Worm (Caenorhabditis elegans) whole organism, L1 larva: ENCODE results near the gene F31D4.5.

ENCODE experiments used
- C04F5.9 ChIP-seq: sonication (generic microtip); optimal IDR thresholded peaks from 2 replicates; lab custom pipeline; 2016; ENCODE audit warnings: missing genetic modification characterization, missing compliant biosample characterization
- C16A3.4 ChIP-seq: fragments of 150-350 bp; optimal IDR thresholded peaks from 2 replicates; lab custom pipeline; 2014; ENCODE audit warnings: missing biosample characterization, missing genetic modification characterization
- C34B4.2 ChIP-seq: sonication (generic microtip); optimal IDR thresholded peaks from 2 replicates; lab custom pipeline; 2017; ENCODE audit warnings: mild to moderate bottlenecking, missing genetic modification characterization, missing compliant biosample characterization
- alr-1 ChIP-seq: fragments of 200-800 bp; sonication (Bioruptor generic); optimal IDR thresholded peaks from 2 replicates; lab custom pipeline; 2018; ENCODE audit warnings: borderline replicate concordance, mild to moderate bottlenecking, missing genetic modification characterization, missing compliant biosample characterization
- ama-1 ChIP-seq: fragments of 150-350 bp; optimal IDR thresholded peaks from 2 replicates; lab custom pipeline; 2014
- blmp-1 ChIP-seq: fragments of 150-350 bp; optimal IDR thresholded peaks from 2 replicates; lab custom pipeline; 2014; ENCODE audit warnings: missing biosample characterization, missing genetic modification characterization
- ceh-63 ChIP-seq: fragments of 200-800 bp; sonication (Bioruptor generic); optimal IDR thresholded peaks from 2 replicates; lab custom pipeline; 2018; ENCODE audit warnings: mild to moderate bottlenecking, missing genetic modification characterization, missing compliant biosample characterization
- ceh-82 ChIP-seq, 3 experiments: fragments of 150-350 bp in 1 of 3; sonication (generic microtip) in 2 of 3; optimal IDR thresholded peaks; 2 replicates each; lab custom pipeline; 2014 to 2017; ENCODE audit warnings: missing biosample characterization in 3 of 3, missing genetic modification characterization in 3 of 3
- ceh-88 ChIP-seq: fragments of 200-800 bp; sonication (Bioruptor generic); IDR thresholded peaks from 2 replicates; pipeline ENCODE4 v1.3.6; 2022; ENCODE audit warnings: missing genetic modification characterization, missing compliant biosample characterization
- ceh-90 ChIP-seq: sonication (generic microtip); optimal IDR thresholded peaks from 2 replicates; lab custom pipeline; 2016; ENCODE audit warnings: missing genetic modification characterization, missing compliant biosample characterization
- egl-13 ChIP-seq: sonication (generic microtip); optimal IDR thresholded peaks from 2 replicates; lab custom pipeline; 2016; ENCODE audit warnings: missing genotype, missing genetic modification reagents, missing genetic modification characterization, missing compliant biosample characterization
- egl-27 ChIP-seq, 2 experiments: fragments of 150-350 bp in 1 of 2; sonication (generic microtip); optimal IDR thresholded peaks; 3 replicates each; lab custom pipeline; 2017 to 2018; ENCODE audit warnings: missing biosample characterization in 2 of 2, missing genetic modification characterization in 2 of 2, missing genetic modification reagents in 2 of 2
- elt-2 ChIP-seq: sonication (generic microtip); optimal IDR thresholded peaks from 2 replicates; lab custom pipeline; 2016; ENCODE audit warnings: missing genetic modification characterization, mild to moderate bottlenecking, inconsistent platforms, missing compliant biosample characterization, missing genetic modification reagents
- elt-3 ChIP-seq, 6 experiments: fragments of 150-350 bp in 1 of 6; sonication (generic microtip); optimal IDR thresholded peaks; 2 replicates each; lab custom pipeline; 2017 to 2018; ENCODE audit warnings: missing biosample characterization in 6 of 6, missing genetic modification characterization in 6 of 6, inconsistent platforms in 1 of 6
- ets-5 ChIP-seq: fragments of 200-800 bp; sonication (Bioruptor generic); IDR thresholded peaks from 2 replicates; pipeline ENCODE4 v1.3.6; 2022; ENCODE audit warnings: missing genetic modification characterization, missing compliant biosample characterization
- fkh-4 ChIP-seq: sonication (generic microtip); optimal IDR thresholded peaks from 2 replicates; lab custom pipeline; 2016; ENCODE audit warnings: missing compliant biosample characterization, missing genetic modification characterization, borderline replicate concordance
- fos-1 ChIP-seq: fragments of 150-350 bp; optimal IDR thresholded peaks from 2 replicates; lab custom pipeline; 2014; ENCODE audit warnings: missing biosample characterization, missing genetic modification characterization
- hlh-17 ChIP-seq: fragments of 200-800 bp; sonication (Bioruptor generic); optimal IDR thresholded peaks from 2 replicates; lab custom pipeline; 2018; ENCODE audit warnings: missing genetic modification characterization, mild to moderate bottlenecking, missing compliant biosample characterization, moderate library complexity, borderline replicate concordance
- hlh-4 ChIP-seq: sonication (generic microtip); optimal IDR thresholded peaks from 2 replicates; lab custom pipeline; 2016; ENCODE audit warnings: mild to moderate bottlenecking, missing genetic modification characterization, missing compliant biosample characterization
- hpl-2 ChIP-seq: fragments of 150-350 bp; optimal IDR thresholded peaks from 2 replicates; lab custom pipeline; 2014; ENCODE audit warnings: missing biosample characterization, missing genetic modification reagents, missing genetic modification characterization
- irx-1 ChIP-seq: sonication (generic microtip); optimal IDR thresholded peaks from 2 replicates; lab custom pipeline; 2016; ENCODE audit warnings: missing genetic modification characterization, missing compliant biosample characterization
- jun-1 ChIP-seq: fragments of 150-350 bp; optimal IDR thresholded peaks from 2 replicates; lab custom pipeline; 2014; ENCODE audit warnings: missing biosample characterization, missing genetic modification reagents, missing genetic modification characterization
- lin-15B ChIP-seq: fragments of 150-350 bp; sonication (generic microtip); optimal IDR thresholded peaks from 3 replicates; lab custom pipeline; 2014; ENCODE audit warnings: missing biosample characterization, missing genetic modification characterization
- lin-35 ChIP-seq, 2 experiments: fragments of 150-350 bp; optimal IDR thresholded peaks; 2 replicates each; lab custom pipeline; 2014; ENCODE audit warnings: missing biosample characterization in 2 of 2, missing genetic modification characterization in 2 of 2, missing genetic modification reagents in 2 of 2
- lin-39 ChIP-seq: fragments of 150-350 bp; optimal IDR thresholded peaks from 2 replicates; lab custom pipeline; 2014; ENCODE audit warnings: missing biosample characterization, missing genetic modification reagents, missing genetic modification characterization
- lir-3 ChIP-seq: sonication (generic microtip); optimal IDR thresholded peaks from 2 replicates; lab custom pipeline; 2016; ENCODE audit warnings: mild to moderate bottlenecking, missing genetic modification characterization, moderate library complexity, missing compliant biosample characterization; ENCODE audit not compliant: poor library complexity
- lsy-2 ChIP-seq, 2 experiments: fragments of 150-350 bp; optimal IDR thresholded peaks; 2 replicates each; lab custom pipeline; 2014; ENCODE audit warnings: missing biosample characterization in 2 of 2, missing genetic modification characterization in 2 of 2
- mab-9 ChIP-seq: fragments of 200-800 bp; sonication (Bioruptor generic); IDR thresholded peaks from 2 replicates; pipeline ENCODE4 v1.3.6; 2022; ENCODE audit warnings: missing genetic modification reagents, missing genetic modification characterization, missing compliant biosample characterization
- mdl-1 ChIP-seq, 2 experiments: fragments of 150-350 bp; optimal IDR thresholded peaks; 2 replicates each; lab custom pipeline; 2014 to 2017; ENCODE audit warnings: missing biosample characterization in 2 of 2, missing genetic modification characterization in 2 of 2, inconsistent platforms in 1 of 2
- mep-1 ChIP-seq: fragments of 150-350 bp; optimal IDR thresholded peaks from 2 replicates; lab custom pipeline; 2014; ENCODE audit warnings: missing biosample characterization, missing genetic modification characterization
- nhr-11 ChIP-seq: fragments of 150-350 bp; optimal IDR thresholded peaks from 2 replicates; lab custom pipeline; 2014; ENCODE audit warnings: missing biosample characterization, missing genetic modification characterization
- nhr-12 ChIP-seq: sonication (generic microtip); optimal IDR thresholded peaks from 2 replicates; lab custom pipeline; 2017; ENCODE audit warnings: missing biosample characterization, missing genetic modification characterization
- nhr-19 ChIP-seq: fragments of 200-800 bp; sonication (Bioruptor generic); conservative IDR thresholded peaks from 2 replicates; pipeline ENCODE4 v1.3.6; 2022; ENCODE audit warnings: missing genetic modification characterization, missing compliant biosample characterization
- nhr-28 ChIP-seq: fragments of 150-350 bp; optimal IDR thresholded peaks from 2 replicates; lab custom pipeline; 2014; ENCODE audit warnings: missing biosample characterization, missing genetic modification characterization
- nhr-76 ChIP-seq: sonication (generic microtip); optimal IDR thresholded peaks from 2 replicates; lab custom pipeline; 2017; ENCODE audit warnings: missing biosample characterization, missing genetic modification characterization
- nhr-77 ChIP-seq: fragments of 150-350 bp; optimal IDR thresholded peaks from 2 replicates; lab custom pipeline; 2014; ENCODE audit warnings: missing biosample characterization, missing genetic modification characterization
- nhr-85 ChIP-seq: sonication (generic microtip); peaks from one replicate; lab custom pipeline; 2016; ENCODE audit warnings: missing genetic modification characterization, inconsistent platforms, missing compliant biosample characterization
- pag-3 ChIP-seq: sonication (generic microtip); optimal IDR thresholded peaks from 2 replicates; lab custom pipeline; 2017; ENCODE audit warnings: missing genetic modification characterization, mild to moderate bottlenecking, missing compliant biosample characterization, antibody characterized with exemption, borderline replicate concordance; ENCODE audit not compliant: insufficient read depth
- pax-3 ChIP-seq: fragments of 200-800 bp; sonication (Bioruptor generic); optimal IDR thresholded peaks from 2 replicates; lab custom pipeline; 2018; ENCODE audit warnings: mild to moderate bottlenecking, missing genetic modification characterization, moderate library complexity, missing compliant biosample characterization
- pqm-1 ChIP-seq: sonication (generic microtip); optimal IDR thresholded peaks from 3 replicates; lab custom pipeline; 2017; ENCODE audit warnings: missing biosample characterization, missing genetic modification characterization
- skn-1 ChIP-seq: fragments of 150-350 bp; optimal IDR thresholded peaks from 2 replicates; lab custom pipeline; 2014; ENCODE audit warnings: missing biosample characterization, missing genetic modification characterization
- snpc-4 ChIP-seq: fragments of 150-350 bp; optimal IDR thresholded peaks from 2 replicates; lab custom pipeline; 2014; ENCODE audit warnings: missing biosample characterization, missing genetic modification characterization
- sox-4 ChIP-seq: sonication (generic microtip); optimal IDR thresholded peaks from 2 replicates; lab custom pipeline; 2016; ENCODE audit warnings: missing genetic modification characterization, missing compliant biosample characterization
- unc-30 ChIP-seq: sonication (generic microtip); optimal IDR thresholded peaks from 2 replicates; lab custom pipeline; 2017; ENCODE audit warnings: missing biosample characterization, missing genetic modification characterization
- unc-62 ChIP-seq: fragments of 150-350 bp; optimal IDR thresholded peaks from 2 replicates; lab custom pipeline; 2014; ENCODE audit warnings: missing biosample characterization, missing genetic modification reagents, missing genetic modification characterization
- unc-98 ChIP-seq: fragments of 200-800 bp; sonication (Bioruptor generic); IDR thresholded peaks from 2 replicates; pipeline ENCODE4 v1.3.6; 2022; ENCODE audit warnings: missing genetic modification characterization, missing compliant biosample characterization
- vab-15 ChIP-seq: sonication (generic microtip); optimal IDR thresholded peaks from 2 replicates; lab custom pipeline; 2017; ENCODE audit warnings: missing genotype, mild to moderate bottlenecking, missing genetic modification characterization, missing compliant biosample characterization
- xbp-1 ChIP-seq: sonication (generic microtip); optimal IDR thresholded peaks from 2 replicates; lab custom pipeline; 2016; ENCODE audit warnings: missing genetic modification characterization, missing compliant biosample characterization
- zag-1 ChIP-seq: fragments of 150-350 bp; optimal IDR thresholded peaks from 2 replicates; lab custom pipeline; 2014; ENCODE audit warnings: missing biosample characterization, missing genetic modification characterization
- zip-4 ChIP-seq: fragments of 200-800 bp; sonication (Bioruptor generic); optimal IDR thresholded peaks from 2 replicates; lab custom pipeline; 2018; ENCODE audit warnings: mild to moderate bottlenecking, missing genetic modification characterization, moderate library complexity, missing compliant biosample characterization
- ztf-11 ChIP-seq, 2 experiments: sonication (generic microtip); optimal IDR thresholded peaks; 2 replicates each; lab custom pipeline; 2016 to 2017; ENCODE audit warnings: missing genetic modification characterization in 2 of 2, missing biosample characterization in 1 of 2, missing compliant biosample characterization in 1 of 2
- ztf-4 ChIP-seq: fragments of 150-350 bp; optimal IDR thresholded peaks from 2 replicates; lab custom pipeline; 2014; ENCODE audit warnings: missing biosample characterization, missing genetic modification characterization

The F31D4.5 gene

DNA sequence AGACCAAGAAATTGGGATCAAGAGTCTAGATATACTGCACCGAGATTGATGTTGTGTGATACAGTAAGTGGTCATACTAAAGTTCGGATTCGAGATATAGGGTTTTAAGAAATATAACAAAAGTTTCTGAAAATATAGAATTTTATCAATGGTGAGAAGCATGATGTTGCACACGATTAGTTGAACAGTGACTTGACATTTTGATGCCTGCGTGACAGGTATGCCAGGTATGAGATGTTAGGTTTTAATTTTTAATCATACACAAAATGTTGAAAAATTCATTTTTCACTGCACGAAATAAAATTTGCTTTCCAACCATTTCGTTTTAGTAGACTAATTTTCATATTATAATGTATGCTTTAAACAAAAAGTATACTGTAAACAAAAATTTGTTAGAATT lies 23.5 kb upstream of the F31D4.5 start:
- TF ChIP-seq lin-39 (tag; lab: Kevin White, UChicago) (no peak), ztf-11 (tag; optimal IDR thresholded peaks at IDR 0.05; lab: Kevin White, UChicago) (no peak), nhr-12 (tag; lab: Kevin White, UChicago) (no peak), egl-13 (tag; lab: Kevin White, UChicago) (no peak), unc-62 (GFP tag; lab: Kevin White, UChicago) (no peak), lin-35 (GFP tag; optimal IDR thresholded peaks at IDR 0.05; lab: Kevin White, UChicago) (no peak), xbp-1 (no peak), elt-3 (tag; optimal IDR thresholded peaks at IDR 0.05; lab: Kevin White, UChicago) (no peak), ceh-63 (no peak), blmp-1 (tag; lab: Kevin White, UChicago) (no peak), C34B4.2 (tag; lab: Kevin White, UChicago) (no peak), alr-1 (tag; lab: Kevin White, UChicago) (no peak)

DNA sequence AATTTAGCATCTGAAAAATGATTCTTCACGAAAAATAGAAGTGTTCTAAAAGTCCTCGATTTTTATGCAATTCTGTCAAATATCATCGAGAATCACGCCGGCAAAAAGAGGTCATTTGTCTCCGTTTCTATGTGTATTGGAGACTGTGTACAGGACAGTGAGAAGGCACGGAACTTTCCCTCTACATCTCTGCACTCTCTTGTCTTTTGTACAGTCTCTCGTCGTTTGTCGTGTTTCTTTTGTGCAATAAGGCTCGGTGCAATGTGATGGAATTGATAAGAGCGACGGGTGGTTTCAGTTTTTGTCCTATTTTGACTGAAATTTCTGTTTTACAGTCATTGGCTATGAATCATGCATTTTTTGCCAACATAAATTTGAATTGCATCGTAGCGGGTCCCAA lies 22.0 kb upstream of the F31D4.5 start:
- TF ChIP-seq irx-1 (tag; lab: Kevin White, UChicago) (no peak), lin-15B (tag; lab: Kevin White, UChicago) (no peak), mep-1 (tag; lab: Kevin White, UChicago) (no peak), fkh-4 (tag; lab: Kevin White, UChicago) (no peak), mdl-1 (tag; optimal IDR thresholded peaks at IDR 0.05; lab: Kevin White, UChicago) (peak in 1 of 2 experiments; percentile 18), pqm-1 (tag; lab: Kevin White, UChicago) (no peak), hlh-17 (GFP tag; lab: Kevin White, UChicago) (no peak), pax-3 (tag; lab: Kevin White, UChicago) (no peak), ets-5 (GFP tag; lab: Robert Waterston, UW) (no peak), mab-9 (GFP tag; lab: Robert Waterston, UW) (no peak), elt-2 (tag; lab: Kevin White, UChicago) (peak; percentile 40), ceh-88 (GFP tag; lab: Robert Waterston, UW) (no peak), egl-27 (tag; optimal IDR thresholded peaks at IDR 0.05; lab: Kevin White, UChicago) (no peak), nhr-28 (tag; lab: Kevin White, UChicago) (no peak), skn-1 (tag; lab: Kevin White, UChicago) (no peak), sox-4 (tag; lab: Kevin White, UChicago) (no peak), ama-1 (lab: Kevin White, UChicago) (no peak), hlh-4 (tag; lab: Kevin White, UChicago) (no peak), ztf-4 (tag; lab: Kevin White, UChicago) (no peak), nhr-77 (tag; lab: Kevin White, UChicago) (no peak), nhr-11 (tag; lab: Kevin White, UChicago) (no peak), C16A3.4 (no peak), pag-3 (tag; lab: Kevin White, UChicago) (no peak), ceh-63 (no peak), lin-35 (GFP tag; optimal IDR thresholded peaks at IDR 0.05; lab: Kevin White, UChicago) (peak in 1 of 2 experiments; percentile 32), ceh-82 (tag; optimal IDR thresholded peaks at IDR 0.05; lab: Kevin White, UChicago) (no peak), xbp-1 (no peak), C04F5.9 (tag; lab: Kevin White, UChicago) (no peak), jun-1 (tag; lab: Kevin White, UChicago) (no peak), snpc-4 (tag; lab: Kevin White, UChicago) (no peak), unc-30 (tag; lab: Kevin White, UChicago) (no peak), lsy-2 (tag; optimal IDR thresholded peaks at IDR 0.05; lab: Kevin White, UChicago) (peak in 1 of 2 experiments; percentile 31), lir-3 (tag; lab: Kevin White, UChicago) (no peak), zip-4 (no peak), unc-62 (GFP tag; lab: Kevin White, UChicago) (no peak), nhr-19 (GFP tag; lab: Robert Waterston, UW) (no peak), fos-1 (tag; lab: Kevin White, UChicago) (no peak), ceh-90 (tag; lab: Kevin White, UChicago) (no peak), zag-1 (tag; lab: Kevin White, UChicago) (no peak), nhr-76 (tag; lab: Kevin White, UChicago) (no peak), hpl-2 (GFP tag; lab: Kevin White, UChicago) (no peak), vab-15 (tag; lab: Kevin White, UChicago) (no peak), nhr-85 (tag; lab: Kevin White, UChicago) (peak; percentile 34), unc-98 (GFP tag; lab: Robert Waterston, UW) (no peak)
